Fruit fly (Drosophila melanogaster): ENCODE measurements around the gene IFT46.
A peak's percentile ranks its signal among the peaks of the same experiment; 100 is the strongest.

- TF ChIP-seq Gug (GFP tag; IDR thresholded peaks at IDR 0.05): no peak
- TF ChIP-seq Ssrp (tag; optimal IDR thresholded peaks at IDR 0.05): no peak
- TF ChIP-seq Doc2 (GFP tag; IDR thresholded peaks at IDR 0.05): no peak
- no peak for TF ChIP-seq CG1024 (GFP tag; IDR thresholded peaks at IDR 0.05)
- TF ChIP-seq MTF-1 (GFP tag; optimal IDR thresholded peaks at IDR 0.05; ENCODE audit: borderline replicate concordance): no peak
- no peak for TF ChIP-seq CG17385 (GFP tag; optimal IDR thresholded peaks at IDR 0.05)
- TF ChIP-seq gcm2 (GFP tag; optimal IDR thresholded peaks at IDR 0.05): no peak
- TF ChIP-seq pfk (GFP tag; optimal IDR thresholded peaks at IDR 0.05): no peak
- no peak for TF ChIP-seq CG11560 (tag; IDR thresholded peaks at IDR 0.05)
- no peak for TF ChIP-seq CG8944 (GFP tag; optimal IDR thresholded peaks at IDR 0.05)
- TF ChIP-seq CG15514 (GFP tag; optimal IDR thresholded peaks at IDR 0.05): peak; percentile 8
- TF ChIP-seq CG15011 (GFP tag; optimal IDR thresholded peaks at IDR 0.05): peak; percentile 5
Measured at dm6 chr2L:18625009-18625408, 9.1 kb upstream of the IFT46 start.
